Fruit fly (Drosophila melanogaster): ENCODE results near the gene Usp8.

Gene Usp8

dm6 chr3R:21130050-21130449 lies 4.0 kb upstream of the Usp8 start, which contains the start of gene Ice2:
Gene Ice2 (plus strand): TSS chr3R:21130216.
- TF ChIP-seq Pif1B (GFP tag; optimal IDR thresholded peaks at IDR 0.05) (no peak), EcR (GFP tag; optimal IDR thresholded peaks at IDR 0.05) (no peak), CG12605 (GFP tag; IDR thresholded peaks at IDR 0.05) (no peak), CG8301 (tag; optimal IDR thresholded peaks at IDR 0.05) (no peak), CG9948 (tag; optimal IDR thresholded peaks at IDR 0.05) (no peak), CG8159 (tag; optimal IDR thresholded peaks at IDR 0.05) (no peak), CG17806 (tag; optimal IDR thresholded peaks at IDR 0.05) (no peak), Ets98B (GFP tag; IDR thresholded peaks at IDR 0.05) (no peak), gl (tag; optimal IDR thresholded peaks at IDR 0.05) (no peak), CG34367 (tag; optimal IDR thresholded peaks at IDR 0.05) (no peak), D1 (tag; optimal IDR thresholded peaks at IDR 0.05) (no peak), Pif1A (GFP tag; optimal IDR thresholded peaks at IDR 0.05) (no peak), CG14655 (GFP tag; optimal IDR thresholded peaks at IDR 0.05) (no peak), CG10348 (GFP tag; IDR thresholded peaks at IDR 0.05) (no peak), CG4496 (GFP tag; IDR thresholded peaks at IDR 0.05) (no peak), fd96Ca (GFP tag; IDR thresholded peaks at IDR 0.05) (no peak)

dm6 chr3R:21133517-21133916 lies 545 bp upstream of the Usp8 start, which contains the start of gene Trm7-34:
Gene Trm7-34 (minus strand): TSS chr3R:21133881.
- TF ChIP-seq CG34367 (tag; optimal IDR thresholded peaks at IDR 0.05) (no peak), CG4496 (GFP tag; IDR thresholded peaks at IDR 0.05) (no peak), CG17806 (tag; optimal IDR thresholded peaks at IDR 0.05) (no peak), CG8159 (tag; optimal IDR thresholded peaks at IDR 0.05) (no peak), Pif1A (GFP tag; optimal IDR thresholded peaks at IDR 0.05) (no peak), rn (GFP tag; IDR thresholded peaks at IDR 0.05) (no peak), CG13204 (GFP tag; optimal IDR thresholded peaks at IDR 0.05) (no peak)

dm6 chr3R:21138220-21138754 lies 4.2 kb downstream of the Usp8 start, which contains the start of gene meigo:
Gene meigo (plus strand): TSS chr3R:21138270.
- TF ChIP-seq CG13204 (GFP tag; optimal IDR thresholded peaks at IDR 0.05) (no peak), CG8159 (tag; optimal IDR thresholded peaks at IDR 0.05) (no peak), rn (GFP tag; IDR thresholded peaks at IDR 0.05) (no peak), CG34367 (tag; optimal IDR thresholded peaks at IDR 0.05) (no peak), CG9948 (tag; optimal IDR thresholded peaks at IDR 0.05) (peak; percentile 39), Ets98B (GFP tag; IDR thresholded peaks at IDR 0.05) (no peak), CG4496 (GFP tag; IDR thresholded peaks at IDR 0.05) (peak; percentile 57; the same call in 1 of the 3 replicates), CG15710 (tag; optimal IDR thresholded peaks at IDR 0.05) (peak; percentile 63), Snoo (tag; optimal IDR thresholded peaks at IDR 0.05) (peak; percentile 2), CG17806 (tag; optimal IDR thresholded peaks at IDR 0.05) (peak; percentile 54)

- TF ChIP-seq Ets98B (GFP tag; IDR thresholded peaks at IDR 0.05): peak; percentile 34; the same call in 1 of the 2 replicates
- TF ChIP-seq fd96Ca (GFP tag; IDR thresholded peaks at IDR 0.05): no peak
Observed at dm6 chr3R:21140458-21140857, 6.4 kb downstream of the Usp8 start, which contains the start of gene SNF4Agamma. Gene SNF4Agamma (plus strand): TSS chr3R:21140739.

dm6 chr3R:21141341-21141740 lies 7.3 kb downstream of the Usp8 start:
- TF ChIP-seq CG13204 (GFP tag; optimal IDR thresholded peaks at IDR 0.05) (no peak), CG9948 (tag; optimal IDR thresholded peaks at IDR 0.05) (no peak), Pif1B (GFP tag; optimal IDR thresholded peaks at IDR 0.05) (no peak), CG4496 (GFP tag; IDR thresholded peaks at IDR 0.05) (no peak), rn (GFP tag; IDR thresholded peaks at IDR 0.05) (no peak), CG8301 (tag; optimal IDR thresholded peaks at IDR 0.05) (no peak), CG32121 (GFP tag; IDR thresholded peaks at IDR 0.05) (no peak), CG8159 (tag; optimal IDR thresholded peaks at IDR 0.05) (no peak), CG15710 (tag; optimal IDR thresholded peaks at IDR 0.05) (no peak), fd96Ca (GFP tag; IDR thresholded peaks at IDR 0.05) (no peak), Pif1A (GFP tag; optimal IDR thresholded peaks at IDR 0.05) (no peak), CG17806 (tag; optimal IDR thresholded peaks at IDR 0.05) (no peak), CG12605 (GFP tag; IDR thresholded peaks at IDR 0.05) (no peak)

dm6 chr3R:21150090-21150489 lies 16.0 kb downstream of the Usp8 start:
- TF ChIP-seq Ets98B (GFP tag; IDR thresholded peaks at IDR 0.05): 0 out of 2 replicates have a peak, but pooled peaks have one; percentile 19
- no peak for TF ChIP-seq fd96Ca (GFP tag; IDR thresholded peaks at IDR 0.05)
- no peak for TF ChIP-seq CG9948 (tag; optimal IDR thresholded peaks at IDR 0.05)
- 0 out of 2 replicates have a peak, but pooled peaks have one; percentile 15 for TF ChIP-seq CG32121 (GFP tag; IDR thresholded peaks at IDR 0.05)
- no peak for TF ChIP-seq D1 (tag; optimal IDR thresholded peaks at IDR 0.05)
- TF ChIP-seq CG8301 (tag; optimal IDR thresholded peaks at IDR 0.05): no peak
- TF ChIP-seq EcR (GFP tag; optimal IDR thresholded peaks at IDR 0.05): peak; percentile 8
